Worm (Caenorhabditis elegans): ENCODE data around the gene ctg-2.

Gene ctg-2

DNA sequence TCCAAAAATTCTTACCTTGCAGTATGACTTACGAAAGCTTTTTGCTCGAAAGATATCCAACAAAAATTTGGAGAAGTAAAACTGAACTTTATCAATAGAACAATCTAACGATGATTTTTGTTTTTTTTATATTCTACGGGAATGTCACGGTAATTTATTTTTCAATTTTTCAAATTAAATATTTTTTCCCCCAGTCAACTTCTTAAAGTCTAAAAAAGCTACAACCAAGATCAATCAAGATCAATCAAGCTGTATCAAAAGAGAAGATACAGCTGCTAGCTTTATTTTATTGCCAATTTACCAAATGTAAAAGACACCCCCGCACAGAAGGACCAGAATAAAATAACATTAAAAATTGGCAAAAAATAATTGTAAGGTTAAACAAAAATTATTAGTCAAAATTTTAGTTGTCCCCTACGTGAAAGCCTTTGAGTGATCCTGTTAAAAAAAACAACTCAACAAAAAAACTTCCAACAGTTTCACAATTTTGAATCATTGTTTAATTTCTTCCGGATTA lies 39.5 kb upstream of the ctg-2 start, which contains the start of the genes M05D6.1 and M05D6.3:
TSS of gene M05D6.1 (minus strand) at position 101 of the 517 bp plus-strand sequence.
TSS of gene M05D6.3 (plus strand) at position 467 of the 517 bp plus-strand sequence.
- TF ChIP-seq mls-2 (tag; optimal IDR thresholded peaks at IDR 0.05) (no peak), flh-1 (GFP tag; optimal IDR thresholded peaks at IDR 0.05) (no peak), mab-5 (tag; optimal IDR thresholded peaks at IDR 0.05) (no peak), ceh-83 (GFP tag; optimal IDR thresholded peaks at IDR 0.05) (no peak), hlh-1 (tag; optimal IDR thresholded peaks at IDR 0.05) (no peak), lsy-2 (tag; optimal IDR thresholded peaks at IDR 0.05) (no peak), nhr-12 (tag; optimal IDR thresholded peaks at IDR 0.05) (no peak), elt-3 (tag; optimal IDR thresholded peaks at IDR 0.05) (no peak), unc-120 (tag; optimal IDR thresholded peaks at IDR 0.05; ENCODE audit: poor library complexity, severe bottlenecking) (no peak), elt-1 (tag; optimal IDR thresholded peaks at IDR 0.05; ENCODE audit: borderline replicate concordance, insufficient read depth) (no peak), zip-8 (tag; optimal IDR thresholded peaks at IDR 0.05) (no peak), nhr-76 (tag; optimal IDR thresholded peaks at IDR 0.05) (no peak), ztf-11 (tag; optimal IDR thresholded peaks at IDR 0.05) (no peak)

DNA sequence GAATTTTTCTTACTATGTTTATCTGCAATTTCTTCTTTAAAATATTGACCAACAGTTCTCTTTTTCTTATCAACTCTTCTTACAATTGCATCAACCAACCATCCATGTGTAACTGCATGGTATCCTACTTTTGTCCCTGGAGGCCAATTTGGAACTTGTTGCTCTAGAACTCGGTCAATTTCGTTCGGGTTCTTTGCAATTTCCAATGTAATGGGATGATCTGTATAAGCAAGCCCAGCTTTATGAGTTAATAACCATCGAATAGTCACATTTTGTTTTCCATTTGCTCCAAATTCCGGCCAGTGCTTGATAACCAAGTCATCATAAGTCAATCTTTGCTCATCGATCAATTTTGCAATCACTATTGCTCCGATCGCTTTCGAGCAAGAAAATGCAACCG lies 35.5 kb upstream of the ctg-2 start:
- TF ChIP-seq cnd-1 (tag; optimal IDR thresholded peaks at IDR 0.05) = no peak
- TF ChIP-seq nhr-12 (tag; optimal IDR thresholded peaks at IDR 0.05) = no peak
- TF ChIP-seq bed-3 (GFP tag; optimal IDR thresholded peaks at IDR 0.05) = no peak
- TF ChIP-seq sem-2 (GFP tag; optimal IDR thresholded peaks at IDR 0.05) = no peak
- TF ChIP-seq ham-2 (GFP tag; optimal IDR thresholded peaks at IDR 0.05) = no peak
- no peak for TF ChIP-seq flh-1 (GFP tag; optimal IDR thresholded peaks at IDR 0.05)
- TF ChIP-seq drap-1 (GFP tag; optimal IDR thresholded peaks at IDR 0.05) = no peak

DNA sequence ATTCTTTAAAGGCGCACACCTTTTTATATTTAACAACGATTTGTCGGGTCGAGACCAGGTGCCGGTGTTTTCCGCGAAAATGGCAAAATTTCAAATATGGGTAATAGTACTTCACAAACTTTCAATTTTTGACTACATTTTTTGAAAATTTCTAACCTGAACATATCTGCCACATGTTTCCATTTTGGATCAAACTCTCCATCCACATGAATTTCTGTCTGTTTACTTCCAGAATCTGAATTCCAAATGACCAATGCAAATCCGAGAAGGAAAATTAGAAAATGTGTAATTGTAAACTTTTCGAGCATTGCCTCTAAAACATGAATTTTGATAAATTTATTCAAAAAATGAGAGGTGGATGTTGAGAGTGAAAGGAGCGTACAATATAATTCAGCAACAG lies 34.7 kb upstream of the ctg-2 start, which contains the start of gene lact-4:
TSS of gene lact-4 (minus strand) at position 313 of the 400 bp plus-strand sequence.
- TF ChIP-seq drap-1 (GFP tag; optimal IDR thresholded peaks at IDR 0.05) (no peak), elt-1 (tag; optimal IDR thresholded peaks at IDR 0.05; ENCODE audit: borderline replicate concordance, insufficient read depth) (no peak), lin-13 (tag; optimal IDR thresholded peaks at IDR 0.05) (no peak), zip-8 (tag; optimal IDR thresholded peaks at IDR 0.05) (no peak), blmp-1 (tag; optimal IDR thresholded peaks at IDR 0.05) (no peak), bed-3 (GFP tag; optimal IDR thresholded peaks at IDR 0.05) (no peak), unc-39 (tag; optimal IDR thresholded peaks at IDR 0.05) (no peak), lin-32 (GFP tag; optimal IDR thresholded peaks at IDR 0.05) (no peak), ceh-39 (tag; optimal IDR thresholded peaks at IDR 0.05) (no peak), sptf-1 (tag; optimal IDR thresholded peaks at IDR 0.05) (no peak)

DNA sequence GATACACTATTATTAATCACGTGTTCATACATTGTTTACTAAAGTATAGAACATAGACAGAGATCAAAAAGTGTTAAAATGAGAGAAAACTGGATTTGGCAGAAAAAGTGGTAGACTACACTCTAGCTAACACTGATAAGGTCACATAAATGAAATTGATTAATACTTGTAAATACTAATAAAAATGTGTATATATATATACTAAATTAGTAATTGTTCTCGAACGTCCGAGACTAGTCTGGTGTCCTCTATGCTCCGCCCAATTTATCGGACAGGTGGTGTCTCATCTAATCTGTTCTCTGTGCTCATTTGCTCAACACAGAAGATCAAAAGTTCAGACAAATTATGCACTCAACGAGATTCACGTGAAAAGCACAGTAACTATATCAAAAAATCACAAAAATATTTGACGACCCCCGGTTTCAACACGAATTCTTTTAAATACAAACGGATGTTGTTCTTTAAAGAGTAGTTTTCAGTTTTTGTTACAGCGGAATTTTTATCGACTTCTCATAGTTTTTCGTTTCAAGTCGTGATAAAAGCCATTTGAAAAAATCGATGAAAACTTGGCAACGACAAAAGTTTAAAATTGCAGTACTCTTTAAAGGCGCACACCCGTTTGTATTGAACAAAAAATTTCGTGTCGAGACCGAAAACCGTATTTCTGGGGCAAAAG lies 33.7 kb upstream of the ctg-2 start:
- peak; percentile 34 for TF ChIP-seq ceh-39 (tag; optimal IDR thresholded peaks at IDR 0.05)
- TF ChIP-seq cnd-1 (tag; optimal IDR thresholded peaks at IDR 0.05) = no peak
- TF ChIP-seq mab-5 (tag; optimal IDR thresholded peaks at IDR 0.05) = peak; percentile 44
- no peak for TF ChIP-seq mls-2 (tag; optimal IDR thresholded peaks at IDR 0.05)
- no peak for TF ChIP-seq snpc-4 (tag; optimal IDR thresholded peaks at IDR 0.05)
- peak; percentile 58 for TF ChIP-seq nhr-2 (tag; optimal IDR thresholded peaks at IDR 0.05)
- TF ChIP-seq unc-120 (tag; optimal IDR thresholded peaks at IDR 0.05; ENCODE audit: poor library complexity, severe bottlenecking) = peak; percentile 62
- TF ChIP-seq unc-62 (GFP tag; optimal IDR thresholded peaks at IDR 0.05) = peak; percentile 70
- TF ChIP-seq pha-4 (tag; optimal IDR thresholded peaks at IDR 0.05) = peak; percentile 10
- TF ChIP-seq hlh-1 (tag; optimal IDR thresholded peaks at IDR 0.05) = peak; percentile 84
- TF ChIP-seq sem-2 (GFP tag; optimal IDR thresholded peaks at IDR 0.05) = no peak

DNA sequence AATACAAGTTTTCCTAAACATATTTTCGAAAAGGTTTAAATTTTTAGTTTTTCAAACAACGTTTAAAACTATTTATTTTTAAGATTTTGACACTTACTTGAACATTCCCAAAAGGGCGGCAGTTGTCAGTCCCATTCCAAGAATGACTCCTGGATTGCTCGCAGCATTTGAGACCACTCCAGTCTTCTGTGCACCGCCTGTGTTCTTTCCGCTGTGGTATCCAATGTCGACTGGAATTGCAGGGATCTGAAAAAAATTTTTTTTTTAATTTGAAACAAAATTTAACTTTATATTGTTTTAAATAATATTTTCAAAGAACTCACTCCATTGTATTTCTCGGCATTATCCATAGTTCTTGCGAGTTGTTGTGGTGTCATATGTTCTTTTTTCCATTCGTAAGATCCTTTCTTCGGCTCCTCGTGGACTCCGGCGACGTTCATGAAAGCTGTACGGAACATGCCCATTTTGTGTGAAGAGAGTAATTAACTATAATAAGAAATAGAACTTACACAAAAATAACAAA lies 33.1 kb upstream of the ctg-2 start, which contains the start of gene M05D6.5:
TSS of gene M05D6.5 (minus strand) at position 473 of the 523 bp plus-strand sequence.
- no peak for TF ChIP-seq ces-1 (GFP tag; optimal IDR thresholded peaks at IDR 0.05)
- no peak for TF ChIP-seq tbx-8 (GFP tag; optimal IDR thresholded peaks at IDR 0.05)
- no peak for TF ChIP-seq elt-3 (tag; optimal IDR thresholded peaks at IDR 0.05)
